Worm (Caenorhabditis elegans): ENCODE measurements around the gene zipt-2.3.
A peak's percentile ranks its signal among the peaks of the same experiment; 100 is the strongest.

DNA sequence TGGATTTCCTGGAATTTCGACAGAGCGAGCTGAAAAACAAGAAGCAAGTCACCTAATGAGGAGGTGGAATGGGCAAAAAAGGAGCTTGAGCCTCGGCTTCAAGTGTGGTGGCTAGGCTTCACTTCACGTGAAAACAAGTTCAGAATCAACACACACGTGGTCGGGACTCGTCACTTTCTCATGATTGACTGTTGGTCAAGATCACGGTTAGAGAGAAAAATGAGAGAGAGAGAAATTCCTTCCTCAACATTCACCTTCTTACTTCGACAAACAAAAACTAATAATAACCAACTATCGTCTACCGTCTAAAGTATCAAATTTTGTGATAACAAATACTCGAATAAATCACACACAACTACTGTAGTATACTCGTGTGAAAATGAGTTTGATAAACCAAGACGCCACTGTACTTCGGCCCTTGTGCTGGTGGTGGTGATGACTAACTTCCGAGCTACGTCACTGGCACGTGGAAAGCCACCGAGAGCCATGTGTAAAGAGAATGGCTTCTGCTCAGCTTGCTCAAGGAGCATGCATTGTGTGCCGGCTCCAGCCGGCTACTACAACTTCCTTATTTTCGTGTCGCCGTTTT, 42.0 kb downstream of the zipt-2.3 start:
- TF ChIP-seq nhr-77 (tag; optimal IDR thresholded peaks at IDR 0.05) (no peak), jun-1 (tag; optimal IDR thresholded peaks at IDR 0.05) (no peak), ZK546.5 (tag; optimal IDR thresholded peaks at IDR 0.05) (no peak), ceh-28 (tag; optimal IDR thresholded peaks at IDR 0.05) (no peak), ceh-9 (tag; optimal IDR thresholded peaks at IDR 0.05) (no peak), unc-62 (GFP tag; optimal IDR thresholded peaks at IDR 0.05) (no peak), R02D3.7 (tag; optimal IDR thresholded peaks at IDR 0.05) (no peak), mml-1 (tag; optimal IDR thresholded peaks at IDR 0.05) (no peak), ama-1 (optimal IDR thresholded peaks at IDR 0.05) (peak; percentile 67), lin-39 (tag; optimal IDR thresholded peaks at IDR 0.05) (no peak), nhr-28 (tag; optimal IDR thresholded peaks at IDR 0.05) (no peak)
